Worm (Caenorhabditis elegans) whole organism, L2 larva: ENCODE results near the gene tra-2.

ENCODE experiments used
- aly-2 ChIP-seq: fragments of 150-350 bp; optimal IDR thresholded peaks from 2 replicates; lab custom pipeline; 2014; ENCODE audit warnings: missing biosample characterization, missing genetic modification characterization
- ceh-16 ChIP-seq: fragments of 150-350 bp; optimal IDR thresholded peaks from 2 replicates; lab custom pipeline; 2014; ENCODE audit warnings: missing biosample characterization, missing genetic modification characterization
- fos-1 ChIP-seq: fragments of 150-350 bp; optimal IDR thresholded peaks from 2 replicates; lab custom pipeline; 2014; ENCODE audit warnings: missing biosample characterization, missing genetic modification characterization
- lin-11 ChIP-seq: fragments of 150-350 bp; sonication (generic microtip); optimal IDR thresholded peaks from 2 replicates; lab custom pipeline; 2014; ENCODE audit warnings: missing biosample characterization, missing genetic modification characterization, inconsistent platforms, mixed read lengths
- lsy-2 ChIP-seq, 2 experiments: fragments of 150-350 bp in 1 of 2; sonication (generic microtip) in 1 of 2; optimal IDR thresholded peaks; 2 replicates each; lab custom pipeline; 2014 to 2017; ENCODE audit warnings: missing biosample characterization in 2 of 2, missing genetic modification characterization in 2 of 2
- skn-1 ChIP-seq: sonication (generic microtip); optimal IDR thresholded peaks from 2 replicates; lab custom pipeline; 2017; ENCODE audit warnings: missing biosample characterization, missing genetic modification characterization
- zag-1 ChIP-seq: fragments of 150-350 bp; optimal IDR thresholded peaks from 2 replicates; lab custom pipeline; 2014; ENCODE audit warnings: missing biosample characterization, missing genetic modification characterization
- ztf-11 ChIP-seq: sonication (generic microtip); optimal IDR thresholded peaks from 2 replicates; lab custom pipeline; 2017; ENCODE audit warnings: missing biosample characterization, missing genetic modification characterization

DNA sequence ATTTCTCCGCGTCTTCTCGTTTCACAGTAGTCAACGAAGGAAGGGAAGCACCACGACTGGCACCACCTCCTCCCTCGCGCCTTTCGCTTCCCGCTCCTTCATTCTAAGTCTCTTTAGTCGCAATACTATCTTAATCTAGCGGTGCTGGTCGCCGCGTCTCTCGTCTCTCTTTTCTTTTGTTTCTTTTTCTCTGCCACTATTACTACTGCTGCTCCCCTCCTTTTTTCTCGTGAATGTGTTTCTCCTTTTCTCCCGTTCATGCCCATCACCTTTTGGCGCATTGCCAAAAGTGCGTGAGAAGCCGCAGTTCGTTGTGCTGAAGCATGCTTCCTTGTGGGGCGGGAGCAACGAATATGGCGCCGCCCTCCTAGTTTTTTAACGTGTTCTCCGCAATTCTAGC lies 39.0 kb downstream of the tra-2 start:
- TF ChIP-seq ztf-11 (tag; lab: Kevin White, UChicago) (no peak), lin-11 (tag; lab: Kevin White, UChicago) (peak; percentile 43), aly-2 (tag; lab: Kevin White, UChicago) (no peak), skn-1 (tag; lab: Kevin White, UChicago) (no peak), zag-1 (tag; lab: Kevin White, UChicago) (peak; percentile 86), lsy-2 (tag; optimal IDR thresholded peaks at IDR 0.05; lab: Kevin White, UChicago) (peak; percentile 45 to 77), fos-1 (peak; percentile 92), ceh-16 (no peak)
